Fruit fly (Drosophila melanogaster) whole organism, embryonic: Measurements from ENCODE around the gene CG1965.

Source experiments
- CG10462 ChIP-seq: fragments of 200-800 bp; sonication (Bioruptor generic); optimal IDR thresholded peaks from 2 replicates; lab custom pipeline; 2016; ENCODE audit warnings: missing biosample characterization, missing genetic modification characterization
- CG10979 ChIP-seq: fragments of 200-800 bp; sonication (Bioruptor generic); optimal IDR thresholded peaks from 2 replicates; lab custom pipeline; 2018; ENCODE audit warnings: missing biosample characterization, mild to moderate bottlenecking, missing genetic modification characterization, moderate library complexity
- CG11696 ChIP-seq: fragments of 200-800 bp; sonication (Bioruptor generic); IDR thresholded peaks from 2 replicates; pipeline ENCODE4 v1.3.6; 2022; ENCODE audit warnings: missing biosample characterization, missing genetic modification characterization
- CG12236 ChIP-seq: fragments of 200-800 bp; sonication (Bioruptor generic); optimal IDR thresholded peaks from 2 replicates; lab custom pipeline; 2016; ENCODE audit warnings: missing biosample characterization, missing genetic modification characterization
- CG12299 ChIP-seq: fragments of 200-800 bp; sonication (Bioruptor generic); optimal IDR thresholded peaks from 2 replicates; lab custom pipeline; 2018; ENCODE audit warnings: missing biosample characterization, mild to moderate bottlenecking, missing genetic modification characterization
- CG12391 ChIP-seq: fragments of 200-800 bp; sonication (Bioruptor generic); optimal IDR thresholded peaks from 3 replicates; lab custom pipeline; 2018; ENCODE audit warnings: missing biosample characterization, mild to moderate bottlenecking, missing genetic modification characterization, moderate library complexity
- CG12769 ChIP-seq: fragments of 200-800 bp; sonication (Bioruptor generic); optimal IDR thresholded peaks from 2 replicates; lab custom pipeline; 2019; ENCODE audit warnings: missing biosample characterization, mild to moderate bottlenecking, missing genetic modification characterization, moderate library complexity
- CG14014 ChIP-seq: fragments of 200-800 bp; sonication (Bioruptor generic); IDR thresholded peaks from 2 replicates; pipeline ENCODE4 v1.3.6; 2022; ENCODE audit warnings: missing biosample characterization, missing genetic modification characterization
- CG14860 ChIP-seq: fragments of 200-800 bp; sonication (Bioruptor generic); IDR thresholded peaks from 3 replicates; pipeline ENCODE4 v1.3.6; 2022; ENCODE audit warnings: missing biosample characterization, missing genetic modification characterization; ENCODE audit not compliant: partially characterized antibody
- CG15011 ChIP-seq: fragments of 200-800 bp; sonication (Bioruptor generic); optimal IDR thresholded peaks from 3 replicates; lab custom pipeline; 2018; ENCODE audit warnings: missing biosample characterization, mild to moderate bottlenecking, missing genetic modification characterization
- CG1529 ChIP-seq: fragments of 200-800 bp; sonication (Bioruptor generic); optimal IDR thresholded peaks from 3 replicates; lab custom pipeline; 2018; ENCODE audit warnings: missing biosample characterization, missing genetic modification characterization
- CG16813 ChIP-seq: fragments of 200-800 bp; sonication (Bioruptor generic); IDR thresholded peaks from 3 replicates; pipeline ENCODE4 v1.3.6; 2022; ENCODE audit warnings: missing biosample characterization, missing genetic modification characterization; ENCODE audit not compliant: partially characterized antibody
- CG2129 ChIP-seq: fragments of 200-800 bp; sonication (Bioruptor generic); IDR thresholded peaks from 2 replicates; pipeline ENCODE4 v1.3.6; 2022; ENCODE audit warnings: missing biosample characterization, missing genetic modification characterization; ENCODE audit not compliant: partially characterized antibody
- CG32767 ChIP-seq: fragments of 200-800 bp; sonication (Bioruptor generic); IDR thresholded peaks from 2 replicates; pipeline ENCODE4 v1.3.6; 2022; ENCODE audit warnings: missing biosample characterization, missing genetic modification characterization
- CG4730 ChIP-seq: fragments of 200-800 bp; sonication (Bioruptor generic); IDR thresholded peaks from 2 replicates; pipeline ENCODE4 v1.3.6; 2022; ENCODE audit warnings: missing biosample characterization, missing genetic modification characterization
- CG4820 ChIP-seq: fragments of 200-800 bp; sonication (Bioruptor generic); optimal IDR thresholded peaks from 3 replicates; lab custom pipeline; 2016; ENCODE audit warnings: missing biosample characterization, missing genetic modification characterization
- CG6683 ChIP-seq: fragments of 200-800 bp; sonication (Bioruptor generic); optimal IDR thresholded peaks from 2 replicates; lab custom pipeline; 2017; ENCODE audit warnings: missing biosample characterization, mild to moderate bottlenecking, missing genetic modification characterization, missing genetic modification reagents
- CG7556 ChIP-seq: fragments of 200-800 bp; sonication (Bioruptor generic); optimal IDR thresholded peaks from 2 replicates; lab custom pipeline; 2017; ENCODE audit warnings: missing biosample characterization, mild to moderate bottlenecking, missing genetic modification characterization
- CG8478 ChIP-seq: fragments of >200 bp; optimal IDR thresholded peaks from 2 replicates; lab custom pipeline; 2018
- CG8924 ChIP-seq: fragments of 200-800 bp; optimal IDR thresholded peaks from 3 replicates; lab custom pipeline; 2019; ENCODE audit warnings: missing biosample characterization, mild to moderate bottlenecking, missing genetic modification characterization, moderate library complexity
- Camta ChIP-seq: fragments of 200-800 bp; sonication (Bioruptor generic); optimal IDR thresholded peaks from 2 replicates; lab custom pipeline; 2016; ENCODE audit warnings: missing biosample characterization, missing genetic modification characterization
- D19A ChIP-seq: fragments of 200-800 bp; optimal IDR thresholded peaks from 3 replicates; lab custom pipeline; 2019; ENCODE audit warnings: missing biosample characterization, mild to moderate bottlenecking, missing genetic modification characterization, moderate library complexity
- Dad ChIP-seq: fragments of 200-800 bp; sonication (Bioruptor generic); optimal IDR thresholded peaks from 3 replicates; lab custom pipeline; 2016; ENCODE audit warnings: missing biosample characterization, missing genetic modification characterization
- Dip2 ChIP-seq: fragments of 200-800 bp; sonication (Bioruptor generic); IDR thresholded peaks from 2 replicates; pipeline ENCODE4 v1.3.6; 2022; ENCODE audit warnings: missing biosample characterization, missing genetic modification characterization
- Doc2 ChIP-seq: fragments of 200-800 bp; sonication (Bioruptor generic); IDR thresholded peaks from 2 replicates; pipeline ENCODE4 v1.3.6; 2022; ENCODE audit warnings: missing biosample characterization, missing genetic modification characterization
- Drgx ChIP-seq: fragments of 200-800 bp; sonication (Bioruptor generic); IDR thresholded peaks from 2 replicates; pipeline ENCODE4 v1.3.6; 2022; ENCODE audit warnings: missing biosample characterization, missing genetic modification characterization
- GATAe ChIP-seq: fragments of 200-800 bp; sonication (Bioruptor generic); conservative IDR thresholded peaks from 2 replicates; pipeline ENCODE4 v1.3.6; 2022; ENCODE audit warnings: missing biosample characterization, missing genetic modification characterization
- Gug ChIP-seq: fragments of 200-800 bp; sonication (Bioruptor generic); IDR thresholded peaks from 4 replicates; pipeline ENCODE4 v1.3.6; 2022; ENCODE audit warnings: missing biosample characterization, missing genetic modification characterization
- H2.0 ChIP-seq: fragments of 200-800 bp; sonication (Bioruptor generic); IDR thresholded peaks from 2 replicates; pipeline ENCODE4 v1.3.6; 2022; ENCODE audit warnings: missing biosample characterization, missing genetic modification characterization
- HLHmδ ChIP-seq: fragments of 200-800 bp; sonication (Bioruptor generic); optimal IDR thresholded peaks from 2 replicates; lab custom pipeline; 2018; ENCODE audit warnings: missing biosample characterization, mild to moderate bottlenecking, missing genetic modification characterization, moderate library complexity
- Lhr ChIP-seq: fragments of 200-800 bp; sonication (Bioruptor generic); optimal IDR thresholded peaks from 3 replicates; lab custom pipeline; 2017; ENCODE audit warnings: mild to moderate bottlenecking, missing biosample characterization, missing genetic modification reagents, missing genetic modification characterization
- Nf-YB ChIP-seq: fragments of 200-800 bp; sonication (Bioruptor generic); optimal IDR thresholded peaks from 3 replicates; lab custom pipeline; 2019; ENCODE audit warnings: missing biosample characterization, mild to moderate bottlenecking, missing genetic modification characterization, moderate library complexity
- NfI ChIP-seq: fragments of 200-800 bp; sonication (Bioruptor generic); optimal IDR thresholded peaks from 3 replicates; lab custom pipeline; 2018; ENCODE audit warnings: missing biosample characterization, mild to moderate bottlenecking, missing genetic modification characterization, moderate library complexity
- Sox102F ChIP-seq: fragments of 200-800 bp; sonication (Bioruptor generic); optimal IDR thresholded peaks from 2 replicates; lab custom pipeline; 2018; ENCODE audit warnings: missing biosample characterization, mild to moderate bottlenecking, missing genetic modification characterization, moderate library complexity
- YL-1 ChIP-seq: fragments of 200-800 bp; sonication (Bioruptor generic); optimal IDR thresholded peaks from 3 replicates; lab custom pipeline; 2017; ENCODE audit warnings: missing biosample characterization, mild to moderate bottlenecking, missing genetic modification characterization
- amos ChIP-seq: fragments of 200-800 bp; sonication (Bioruptor generic); IDR thresholded peaks from 2 replicates; pipeline ENCODE4 v1.3.6; 2022; ENCODE audit warnings: missing biosample characterization, missing genetic modification characterization; ENCODE audit not compliant: partially characterized antibody
- chif ChIP-seq, 2 experiments: fragments of 200-800 bp; sonication (Bioruptor generic); optimal IDR thresholded peaks; 3 replicates each; lab custom pipeline; 2016; ENCODE audit warnings: missing biosample characterization in 2 of 2, missing genetic modification characterization in 2 of 2
- crol ChIP-seq: fragments of 200-800 bp; sonication (Bioruptor generic); IDR thresholded peaks from 2 replicates; pipeline ENCODE4 v1.3.6; 2022; ENCODE audit warnings: missing biosample characterization, missing genetic modification characterization
- dm ChIP-seq: fragments of 200-800 bp; sonication (Bioruptor generic); optimal IDR thresholded peaks from 3 replicates; lab custom pipeline; 2016; ENCODE audit warnings: missing biosample characterization, missing genetic modification characterization
- fd96Cb ChIP-seq: fragments of 200-800 bp; sonication (Bioruptor generic); optimal IDR thresholded peaks from 2 replicates; lab custom pipeline; 2018; ENCODE audit warnings: missing biosample characterization, mild to moderate bottlenecking, missing genetic modification characterization, moderate library complexity
- ftz-f1 ChIP-seq: fragments of 200-800 bp; sonication (Bioruptor generic); optimal IDR thresholded peaks from 2 replicates; lab custom pipeline; 2016; ENCODE audit warnings: missing biosample characterization, missing genetic modification characterization
- gfzf ChIP-seq: fragments of 200-800 bp; sonication (Bioruptor generic); optimal IDR thresholded peaks from 2 replicates; lab custom pipeline; 2016; ENCODE audit warnings: missing biosample characterization, mild to moderate bottlenecking, missing genetic modification characterization, moderate library complexity
- lola ChIP-seq, 3 experiments: fragments of >200 bp in 2 of 3; fragments of 200-800 bp in 1 of 3; sonication (Bioruptor generic) in 1 of 3; optimal IDR thresholded peaks; 2 replicates each; lab custom pipeline; 2017 to 2019; ENCODE audit warnings: missing biosample characterization in 3 of 3, missing genetic modification characterization in 3 of 3, mild to moderate bottlenecking in 1 of 3, moderate library complexity in 1 of 3
- luna ChIP-seq: fragments of 200-800 bp; sonication (Bioruptor generic); optimal IDR thresholded peaks from 2 replicates; lab custom pipeline; 2016; ENCODE audit warnings: missing biosample characterization, missing genetic modification characterization
- pb ChIP-seq: fragments of 200-800 bp; sonication (Bioruptor generic); optimal IDR thresholded peaks from 3 replicates; lab custom pipeline; 2016; ENCODE audit warnings: missing biosample characterization, missing genetic modification characterization
- repo ChIP-seq: fragments of 200-800 bp; sonication (Bioruptor generic); optimal IDR thresholded peaks from 2 replicates; lab custom pipeline; 2016; ENCODE audit warnings: missing biosample characterization, missing genetic modification characterization
- ro ChIP-seq: fragments of 200-800 bp; sonication (Bioruptor generic); IDR thresholded peaks from 2 replicates; pipeline ENCODE4 v1.3.6; 2022; ENCODE audit warnings: missing biosample characterization, missing genetic modification characterization
- sob ChIP-seq: fragments of 200-800 bp; sonication (Bioruptor generic); IDR thresholded peaks from 2 replicates; pipeline ENCODE4 v1.3.6; 2022; ENCODE audit warnings: missing biosample characterization, missing genetic modification characterization
- tio ChIP-seq: fragments of 200-800 bp; sonication (Bioruptor generic); optimal IDR thresholded peaks from 2 replicates; lab custom pipeline; 2017; ENCODE audit warnings: missing biosample characterization, missing genetic modification characterization, inconsistent platforms

CG1965 gene

DNA sequence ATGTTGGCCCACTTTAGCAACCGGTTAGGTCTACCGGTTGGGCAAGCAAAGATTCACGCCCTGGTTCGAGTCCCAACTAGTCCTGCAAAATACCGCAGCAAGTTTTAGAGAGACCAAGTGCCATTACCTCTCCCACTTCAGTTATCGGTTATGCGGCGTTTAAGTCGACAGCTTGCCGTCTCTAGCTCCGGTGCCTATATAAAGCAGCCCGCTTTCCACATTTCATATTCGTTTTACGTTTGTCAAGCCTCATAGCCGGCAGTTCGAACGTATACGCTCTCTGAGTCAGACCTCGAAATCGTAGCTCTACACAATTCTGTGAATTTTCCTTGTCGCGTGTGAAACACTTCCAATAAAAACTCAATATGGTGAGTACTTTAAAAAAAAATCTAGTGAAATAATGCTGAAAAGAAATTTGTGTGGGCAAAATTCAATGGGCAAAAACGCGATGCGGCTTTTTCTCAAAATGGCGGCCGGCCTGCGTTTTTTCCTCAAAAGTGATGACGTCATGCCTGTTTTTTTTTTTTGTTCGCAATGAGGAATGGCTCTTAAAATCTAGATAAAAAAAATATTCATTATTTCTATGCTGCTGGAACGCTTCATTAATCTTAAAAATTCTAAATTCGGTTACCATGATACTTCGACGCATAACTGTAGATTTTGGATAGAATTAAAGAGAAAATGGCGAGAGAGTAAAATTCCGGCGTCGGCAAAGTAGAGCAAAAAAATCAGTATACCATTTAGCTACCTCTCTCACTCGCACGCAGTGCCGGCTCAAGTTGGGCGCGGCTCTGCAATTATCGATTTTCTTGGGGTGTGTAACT lies 19.4 kb downstream of the CG1965 start, which contains the start of gene alphaTub84B (continued):
- TF ChIP-seq CG11696 (GFP tag; lab: Robert Waterston, UW) (peak; percentile 28; the same call in 1 of the 2 replicates), CG7556 (peak; percentile 60), CG12299 (tag; lab: Kevin White, UChicago) (peak; percentile 31), fd96Cb (tag; lab: Kevin White, UChicago) (no peak), CG32767 (GFP tag; lab: Robert Waterston, UW) (peak; percentile 87), CG8924 (tag; lab: Kevin White, UChicago) (peak; percentile 67), CG8478 (lab: Kevin White, UChicago) (no peak), amos (GFP tag; lab: Robert Waterston, UW) (peak; percentile 68), CG4820 (no peak), CG14014 (peak; percentile 30; the same call in 1 of the 2 replicates), CG12391 (tag; lab: Kevin White, UChicago) (peak; percentile 47), Dad (GFP tag; lab: Kevin White, UChicago) (peak; percentile 47), NfI (GFP tag; lab: Kevin White, UChicago) (peak; percentile 49), ftz-f1 (GFP tag; lab: Kevin White, UChicago) (peak; percentile 75), Drgx (peak; percentile 61), Camta (peak; percentile 69), Dip2 (no peak), CG10462 (no peak), repo (peak; percentile 71), Doc2 (GFP tag; lab: Robert Waterston, UW) (no peak), chif (GFP tag; optimal IDR thresholded peaks at IDR 0.05; lab: Kevin White, UChicago) (peak; percentile 34 to 41), Nf-YB (GFP tag; lab: Kevin White, UChicago) (peak; percentile 26), GATAe (GFP tag; lab: Robert Waterston, UW) (no peak), YL-1 (GFP tag; lab: Kevin White, UChicago) (peak; percentile 90), tio (GFP tag; lab: Kevin White, UChicago) (no peak), CG4730 (GFP tag; lab: Robert Waterston, UW) (no peak), sob (GFP tag; lab: Robert Waterston, UW) (peak; percentile 82), Lhr (GFP tag; lab: Kevin White, UChicago) (peak; percentile 88), Gug (GFP tag; lab: Robert Waterston, UW) (peak; percentile 73; the same call in 3 of the 4 replicates), gfzf (GFP tag; lab: Kevin White, UChicago) (peak; percentile 97), luna (peak; percentile 58), CG2129 (GFP tag; lab: Robert Waterston, UW) (no peak), CG16813 (peak; percentile 36; the same call in 1 of the 3 replicates), CG1529 (GFP tag; lab: Kevin White, UChicago) (peak; percentile 34), CG12769 (peak; percentile 79), dm (GFP tag; lab: Kevin White, UChicago) (peak; percentile 54), CG14860 (GFP tag; lab: Robert Waterston, UW) (peak; percentile 29; the same call in 1 of the 3 replicates), D19A (peak; percentile 13), ro (GFP tag; lab: Robert Waterston, UW) (no peak), lola (GFP tag; optimal IDR thresholded peaks at IDR 0.05; lab: Kevin White, UChicago) (no peak), HLHmδ (GFP tag; lab: Kevin White, UChicago) (peak; percentile 95), CG12236 (GFP tag; lab: Kevin White, UChicago) (no peak), CG15011 (GFP tag; lab: Kevin White, UChicago) (peak; percentile 18), Sox102F (GFP tag; lab: Kevin White, UChicago) (no peak), CG6683 (GFP tag; lab: Kevin White, UChicago) (peak; percentile 19), CG10979 (tag; lab: Kevin White, UChicago) (peak; percentile 23), H2.0 (GFP tag; lab: Robert Waterston, UW) (0 out of 2 replicates have a peak, but pooled peaks have one; percentile 23), crol (no peak), pb (GFP tag; lab: Kevin White, UChicago) (peak; percentile 79)
